Fruit fly (Drosophila melanogaster): ENCODE data around the gene CG13308.

The CG13308 gene

dm6 chr3L:8770616-8771229 lies 37.6 kb upstream of the CG13308 start:
- TF ChIP-seq CG4496 (GFP tag; IDR thresholded peaks at IDR 0.05) (no peak), fd96Ca (GFP tag; IDR thresholded peaks at IDR 0.05) (0 out of 3 replicates have a peak, but pooled peaks have one; percentile 17), CG9948 (tag; optimal IDR thresholded peaks at IDR 0.05) (no peak), Snoo (tag; optimal IDR thresholded peaks at IDR 0.05) (no peak)

DNA sequence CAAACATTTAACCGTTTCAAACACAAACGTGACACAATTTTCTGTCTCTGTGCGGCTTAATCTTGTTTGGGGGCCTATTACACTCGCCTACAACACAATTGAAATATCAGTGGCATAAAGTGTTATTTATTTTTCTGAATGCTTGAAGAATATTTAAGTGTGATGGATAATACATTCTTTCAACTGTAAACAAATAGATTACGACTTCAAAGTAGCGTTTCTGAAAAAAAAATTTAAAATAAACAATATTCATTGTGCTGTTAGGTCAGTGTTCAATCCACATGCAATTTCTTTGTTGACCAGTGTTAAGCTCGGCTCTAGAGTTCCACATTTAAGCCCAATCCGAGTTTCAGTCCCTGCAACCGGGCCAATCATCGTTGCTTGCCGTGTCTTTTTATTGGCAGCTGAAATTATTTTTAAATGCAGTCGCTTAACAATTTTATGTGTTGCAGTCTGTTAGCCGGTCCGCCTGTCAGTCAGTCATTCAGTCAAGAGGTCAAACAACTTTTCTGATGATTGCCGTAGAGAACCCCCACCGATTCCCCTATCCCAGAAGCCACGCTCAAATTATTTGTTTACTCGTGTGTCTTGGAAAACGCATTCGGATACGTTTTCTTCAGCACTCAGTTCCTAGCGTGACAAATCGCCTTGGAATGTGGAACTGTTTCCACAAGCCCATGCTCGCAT lies 35.2 kb upstream of the CG13308 start:
- TF ChIP-seq rn (GFP tag; IDR thresholded peaks at IDR 0.05): no peak
- TF ChIP-seq Ets98B (GFP tag; IDR thresholded peaks at IDR 0.05): peak; percentile 70
- peak; percentile 65 for TF ChIP-seq CG32121 (GFP tag; IDR thresholded peaks at IDR 0.05)
- TF ChIP-seq EcR (GFP tag; optimal IDR thresholded peaks at IDR 0.05): peak; percentile 55
- no peak for TF ChIP-seq CG10348 (GFP tag; IDR thresholded peaks at IDR 0.05)
- peak; percentile 71 for TF ChIP-seq CG34367 (tag; optimal IDR thresholded peaks at IDR 0.05)
- 0 out of 3 replicates have a peak, but pooled peaks have one; percentile 57 for TF ChIP-seq fd96Ca (GFP tag; IDR thresholded peaks at IDR 0.05)
- TF ChIP-seq CG17806 (tag; optimal IDR thresholded peaks at IDR 0.05): peak; percentile 75
- peak; percentile 22 for TF ChIP-seq Pif1B (GFP tag; optimal IDR thresholded peaks at IDR 0.05)
- peak; percentile 72; the same call in 2 of the 3 replicates for TF ChIP-seq CG4496 (GFP tag; IDR thresholded peaks at IDR 0.05)
- peak; percentile 65 for TF ChIP-seq CG14655 (GFP tag; optimal IDR thresholded peaks at IDR 0.05)
- peak; percentile 67 for TF ChIP-seq CG8301 (tag; optimal IDR thresholded peaks at IDR 0.05)
- peak; percentile 66 for TF ChIP-seq CG12605 (GFP tag; IDR thresholded peaks at IDR 0.05)
- peak; percentile 70 for TF ChIP-seq Pif1A (GFP tag; optimal IDR thresholded peaks at IDR 0.05)
- TF ChIP-seq gl (tag; optimal IDR thresholded peaks at IDR 0.05): peak; percentile 27
- TF ChIP-seq Snoo (tag; optimal IDR thresholded peaks at IDR 0.05): peak; percentile 12
- peak; percentile 77 for TF ChIP-seq CG8159 (tag; optimal IDR thresholded peaks at IDR 0.05)
- TF ChIP-seq CG13204 (GFP tag; optimal IDR thresholded peaks at IDR 0.05): peak; percentile 7
- peak; percentile 52 for TF ChIP-seq D1 (tag; optimal IDR thresholded peaks at IDR 0.05)
- peak; percentile 73 for TF ChIP-seq CG15710 (tag; optimal IDR thresholded peaks at IDR 0.05)
- TF ChIP-seq CG9948 (tag; optimal IDR thresholded peaks at IDR 0.05): peak; percentile 64

dm6 chr3L:8773713-8774112 lies 34.6 kb upstream of the CG13308 start:
- no peak for TF ChIP-seq EcR (GFP tag; optimal IDR thresholded peaks at IDR 0.05)
- no peak for TF ChIP-seq CG17806 (tag; optimal IDR thresholded peaks at IDR 0.05)
- no peak for TF ChIP-seq gl (tag; optimal IDR thresholded peaks at IDR 0.05)
- no peak for TF ChIP-seq CG4496 (GFP tag; IDR thresholded peaks at IDR 0.05)
- TF ChIP-seq CG8301 (tag; optimal IDR thresholded peaks at IDR 0.05): no peak
- TF ChIP-seq Ets98B (GFP tag; IDR thresholded peaks at IDR 0.05): no peak
- no peak for TF ChIP-seq CG34367 (tag; optimal IDR thresholded peaks at IDR 0.05)
- TF ChIP-seq CG15710 (tag; optimal IDR thresholded peaks at IDR 0.05): no peak
- no peak for TF ChIP-seq CG13204 (GFP tag; optimal IDR thresholded peaks at IDR 0.05)
- TF ChIP-seq CG12605 (GFP tag; IDR thresholded peaks at IDR 0.05): no peak
- TF ChIP-seq CG14655 (GFP tag; optimal IDR thresholded peaks at IDR 0.05): no peak
- no peak for TF ChIP-seq rn (GFP tag; IDR thresholded peaks at IDR 0.05)
- no peak for TF ChIP-seq CG9948 (tag; optimal IDR thresholded peaks at IDR 0.05)
- no peak for TF ChIP-seq Pif1B (GFP tag; optimal IDR thresholded peaks at IDR 0.05)
- no peak for TF ChIP-seq Snoo (tag; optimal IDR thresholded peaks at IDR 0.05)
- no peak for TF ChIP-seq fd96Ca (GFP tag; IDR thresholded peaks at IDR 0.05)

DNA sequence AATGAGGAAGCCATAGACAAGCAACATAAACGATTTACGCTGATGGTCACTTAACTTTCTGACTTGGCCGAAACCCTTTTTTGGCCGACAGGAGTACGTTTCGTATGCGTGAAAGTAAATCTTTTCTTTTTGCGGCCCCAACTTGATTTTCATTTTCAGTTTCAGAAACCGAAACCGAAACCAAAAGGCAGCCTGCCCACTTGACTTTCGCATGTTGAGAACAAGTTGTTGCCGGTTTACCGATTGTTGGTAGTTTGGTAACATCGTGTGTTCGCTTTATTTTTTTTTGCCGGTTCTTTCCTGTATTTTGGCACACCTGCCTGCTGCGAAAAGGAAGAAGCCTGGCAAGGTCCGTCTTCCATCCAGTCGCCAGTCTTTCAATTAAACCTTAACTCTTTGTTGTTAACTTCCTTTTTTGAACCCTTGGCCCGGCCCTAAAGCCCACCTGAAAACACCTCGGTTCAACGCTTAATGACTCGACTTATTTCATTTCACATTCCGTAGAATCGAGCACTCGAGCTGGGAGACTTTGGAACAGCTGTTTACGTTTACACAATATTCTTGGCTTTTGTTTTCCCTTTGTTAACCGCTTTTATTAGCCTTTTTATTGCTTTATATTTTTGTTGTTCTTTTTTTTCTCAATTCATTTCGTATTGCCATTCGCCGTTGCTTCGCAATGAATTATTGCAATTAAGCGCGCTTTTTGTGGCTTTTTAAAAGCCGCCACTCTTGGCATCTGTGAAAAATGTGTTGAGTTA lies 33.2 kb upstream of the CG13308 start:
- TF ChIP-seq D1 (tag; optimal IDR thresholded peaks at IDR 0.05) (no peak), Pif1A (GFP tag; optimal IDR thresholded peaks at IDR 0.05) (peak; percentile 0), CG32121 (GFP tag; IDR thresholded peaks at IDR 0.05) (no peak), CG13204 (GFP tag; optimal IDR thresholded peaks at IDR 0.05) (peak; percentile 53), Pif1B (GFP tag; optimal IDR thresholded peaks at IDR 0.05) (no peak), Ets98B (GFP tag; IDR thresholded peaks at IDR 0.05) (no peak), CG34367 (tag; optimal IDR thresholded peaks at IDR 0.05) (peak; percentile 11), Snoo (tag; optimal IDR thresholded peaks at IDR 0.05) (no peak), CG8159 (tag; optimal IDR thresholded peaks at IDR 0.05) (peak; percentile 37), CG4496 (GFP tag; IDR thresholded peaks at IDR 0.05) (no peak), EcR (GFP tag; optimal IDR thresholded peaks at IDR 0.05) (peak; percentile 58), CG14655 (GFP tag; optimal IDR thresholded peaks at IDR 0.05) (no peak), CG15710 (tag; optimal IDR thresholded peaks at IDR 0.05) (peak; percentile 25), fd96Ca (GFP tag; IDR thresholded peaks at IDR 0.05) (no peak), CG9948 (tag; optimal IDR thresholded peaks at IDR 0.05) (no peak), rn (GFP tag; IDR thresholded peaks at IDR 0.05) (no peak), gl (tag; optimal IDR thresholded peaks at IDR 0.05) (peak; percentile 58), CG17806 (tag; optimal IDR thresholded peaks at IDR 0.05) (no peak), CG8301 (tag; optimal IDR thresholded peaks at IDR 0.05) (no peak), CG10348 (GFP tag; IDR thresholded peaks at IDR 0.05) (no peak), CG12605 (GFP tag; IDR thresholded peaks at IDR 0.05) (no peak)

DNA sequence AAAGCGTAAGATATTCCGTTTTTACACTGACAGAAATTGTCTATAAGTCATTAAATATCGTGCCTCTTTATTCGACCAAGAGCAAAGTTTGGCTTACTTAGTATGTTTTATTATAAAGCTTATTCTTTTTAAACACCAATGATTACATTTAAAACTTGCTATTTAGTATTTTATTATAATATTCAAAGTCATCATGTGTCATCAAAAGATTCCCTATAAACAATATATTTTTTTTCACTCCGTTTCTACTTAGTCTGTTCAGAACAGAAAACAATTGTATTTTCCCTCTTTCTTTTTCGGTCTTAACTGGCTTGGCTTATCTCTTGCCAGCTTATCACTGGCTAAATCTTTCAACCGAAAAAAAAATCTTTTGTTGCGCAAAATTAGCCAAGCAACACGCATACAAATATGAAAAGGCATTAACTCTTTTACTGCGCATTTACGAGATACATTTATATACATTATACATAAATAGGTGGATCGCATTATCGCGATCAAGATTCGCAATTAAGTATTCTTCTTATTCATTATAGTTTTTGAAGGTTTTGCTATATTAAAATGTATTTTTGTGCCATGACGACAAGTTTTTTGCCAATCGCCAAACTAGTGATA lies 30.9 kb upstream of the CG13308 start:
- TF ChIP-seq EcR (GFP tag; optimal IDR thresholded peaks at IDR 0.05): no peak
- TF ChIP-seq CG10348 (GFP tag; IDR thresholded peaks at IDR 0.05): no peak
- TF ChIP-seq Snoo (tag; optimal IDR thresholded peaks at IDR 0.05): no peak
- TF ChIP-seq fd96Ca (GFP tag; IDR thresholded peaks at IDR 0.05): no peak
- TF ChIP-seq CG4496 (GFP tag; IDR thresholded peaks at IDR 0.05): no peak
- no peak for TF ChIP-seq CG9948 (tag; optimal IDR thresholded peaks at IDR 0.05)
- no peak for TF ChIP-seq CG14655 (GFP tag; optimal IDR thresholded peaks at IDR 0.05)
- TF ChIP-seq CG17806 (tag; optimal IDR thresholded peaks at IDR 0.05): no peak
- TF ChIP-seq CG34367 (tag; optimal IDR thresholded peaks at IDR 0.05): no peak
- TF ChIP-seq CG12605 (GFP tag; IDR thresholded peaks at IDR 0.05): no peak
- no peak for TF ChIP-seq Ets98B (GFP tag; IDR thresholded peaks at IDR 0.05)
- no peak for TF ChIP-seq CG15710 (tag; optimal IDR thresholded peaks at IDR 0.05)
- no peak for TF ChIP-seq CG13204 (GFP tag; optimal IDR thresholded peaks at IDR 0.05)
- no peak for TF ChIP-seq rn (GFP tag; IDR thresholded peaks at IDR 0.05)
- no peak for TF ChIP-seq gl (tag; optimal IDR thresholded peaks at IDR 0.05)
- TF ChIP-seq Pif1B (GFP tag; optimal IDR thresholded peaks at IDR 0.05): no peak
- TF ChIP-seq CG8301 (tag; optimal IDR thresholded peaks at IDR 0.05): no peak
- TF ChIP-seq D1 (tag; optimal IDR thresholded peaks at IDR 0.05): no peak

Measured in whole organism, pupa.